Fruit fly (Drosophila melanogaster) whole organism, embryonic: ENCODE measurements around the gene CG31016.

ENCODE experiments used
- Antp ChIP-seq: fragments of 200-800 bp; sonication (Bioruptor generic); optimal IDR thresholded peaks from 3 replicates; lab custom pipeline; 2016; ENCODE audit warnings: missing biosample characterization, missing genetic modification characterization
- Atf6 ChIP-seq: fragments of 200-800 bp; sonication (Bioruptor generic); IDR thresholded peaks from 2 replicates; pipeline ENCODE4 v1.3.6; 2022; ENCODE audit warnings: missing biosample characterization, missing genetic modification characterization
- B-H1 ChIP-seq: fragments of 200-800 bp; sonication (Bioruptor generic); IDR thresholded peaks from 3 replicates; pipeline ENCODE4 v1.3.6; 2022; ENCODE audit warnings: missing biosample characterization, missing genetic modification characterization
- CG10321 ChIP-seq: fragments of 200-800 bp; sonication (Bioruptor generic); IDR thresholded peaks from 2 replicates; pipeline ENCODE4 v1.3.6; 2022; ENCODE audit warnings: missing biosample characterization, missing genetic modification characterization
- CG11085 ChIP-seq: fragments of 200-800 bp; sonication (Bioruptor generic); IDR thresholded peaks from 2 replicates; pipeline ENCODE4 v1.3.6; 2022; ENCODE audit warnings: missing biosample characterization, missing genetic modification characterization
- CG11560 ChIP-seq: fragments of 200-800 bp; sonication (Bioruptor generic); IDR thresholded peaks from 3 replicates; pipeline ENCODE4 v1.3.6; 2022; ENCODE audit warnings: missing biosample characterization, missing genetic modification characterization
- CG12155 ChIP-seq: fragments of 200-800 bp; sonication (Bioruptor generic); optimal IDR thresholded peaks from 3 replicates; lab custom pipeline; 2016; ENCODE audit warnings: missing biosample characterization, missing genetic modification characterization
- CG12391 ChIP-seq: fragments of 200-800 bp; sonication (Bioruptor generic); optimal IDR thresholded peaks from 3 replicates; lab custom pipeline; 2018; ENCODE audit warnings: missing biosample characterization, mild to moderate bottlenecking, missing genetic modification characterization, moderate library complexity
- CG15479 ChIP-seq: fragments of 200-800 bp; sonication (Bioruptor generic); optimal IDR thresholded peaks from 3 replicates; lab custom pipeline; 2019; ENCODE audit warnings: missing biosample characterization, mild to moderate bottlenecking, missing genetic modification characterization, moderate library complexity
- CG17568 ChIP-seq: fragments of 200-800 bp; sonication (Bioruptor generic); optimal IDR thresholded peaks from 2 replicates; lab custom pipeline; 2018; ENCODE audit warnings: missing biosample characterization, mild to moderate bottlenecking, missing genetic modification characterization, moderate library complexity
- CG17912 ChIP-seq: fragments of 200-800 bp; sonication (Bioruptor generic); optimal IDR thresholded peaks from 2 replicates; lab custom pipeline; 2018; ENCODE audit warnings: missing biosample characterization, mild to moderate bottlenecking, missing genetic modification characterization
- CG1832 ChIP-seq: fragments of 200-800 bp; sonication (Bioruptor generic); optimal IDR thresholded peaks from 2 replicates; lab custom pipeline; 2017; ENCODE audit warnings: missing biosample characterization, mild to moderate bottlenecking, missing genetic modification characterization, inconsistent platforms
- CG18476 ChIP-seq: fragments of 200-800 bp; sonication (Bioruptor generic); optimal IDR thresholded peaks from 2 replicates; lab custom pipeline; 2016; ENCODE audit warnings: missing biosample characterization, mild to moderate bottlenecking, missing genetic modification characterization
- CG30403 ChIP-seq: fragments of 200-800 bp; sonication (Bioruptor generic); optimal IDR thresholded peaks from 3 replicates; lab custom pipeline; 2016; ENCODE audit warnings: missing biosample characterization, missing genetic modification characterization
- CG4617 ChIP-seq: fragments of 200-800 bp; sonication (Bioruptor generic); optimal IDR thresholded peaks from 3 replicates; lab custom pipeline; 2016; ENCODE audit warnings: missing biosample characterization, missing genetic modification characterization, borderline replicate concordance
- CG6683 ChIP-seq: fragments of 200-800 bp; sonication (Bioruptor generic); optimal IDR thresholded peaks from 2 replicates; lab custom pipeline; 2017; ENCODE audit warnings: missing biosample characterization, mild to moderate bottlenecking, missing genetic modification characterization, missing genetic modification reagents
- CG6765 ChIP-seq: fragments of 200-800 bp; sonication (Bioruptor generic); optimal IDR thresholded peaks from 3 replicates; lab custom pipeline; 2017; ENCODE audit warnings: missing biosample characterization, mild to moderate bottlenecking, missing genetic modification characterization
- CG7839 ChIP-seq: fragments of 200-800 bp; sonication (Bioruptor generic); optimal IDR thresholded peaks from 3 replicates; lab custom pipeline; 2018; ENCODE audit warnings: missing biosample characterization, mild to moderate bottlenecking, missing genetic modification characterization, moderate library complexity
- CG8924 ChIP-seq: fragments of 200-800 bp; optimal IDR thresholded peaks from 3 replicates; lab custom pipeline; 2019; ENCODE audit warnings: missing biosample characterization, mild to moderate bottlenecking, missing genetic modification characterization, moderate library complexity
- CHES-1-like ChIP-seq: fragments of 200-800 bp; sonication (Bioruptor generic); optimal IDR thresholded peaks from 2 replicates; lab custom pipeline; 2016; ENCODE audit warnings: missing biosample characterization, missing genetic modification characterization
- Camta ChIP-seq: fragments of 200-800 bp; sonication (Bioruptor generic); optimal IDR thresholded peaks from 2 replicates; lab custom pipeline; 2016; ENCODE audit warnings: missing biosample characterization, missing genetic modification characterization
- E2f2 ChIP-seq: fragments of 200-800 bp; sonication (Bioruptor generic); IDR thresholded peaks from 2 replicates; pipeline ENCODE4 v1.3.6; 2022; ENCODE audit warnings: missing biosample characterization, missing genetic modification characterization
- Ets65A ChIP-seq: fragments of 200-800 bp; sonication (Bioruptor generic); peaks from one replicate; lab custom pipeline; 2016; ENCODE audit warnings: missing biosample characterization, missing genetic modification characterization
- Gsc ChIP-seq: fragments of 200-800 bp; sonication (Bioruptor generic); IDR thresholded peaks from 2 replicates; pipeline ENCODE4 v1.3.6; 2022; ENCODE audit warnings: missing biosample characterization, missing genetic modification characterization
- Gug ChIP-seq: fragments of 200-800 bp; sonication (Bioruptor generic); IDR thresholded peaks from 4 replicates; pipeline ENCODE4 v1.3.6; 2022; ENCODE audit warnings: missing biosample characterization, missing genetic modification characterization
- HLH54F ChIP-seq: fragments of 200-800 bp; sonication (Bioruptor generic); optimal IDR thresholded peaks from 3 replicates; lab custom pipeline; 2016; ENCODE audit warnings: missing biosample characterization, missing genetic modification characterization
- Hmr ChIP-seq: fragments of 200-800 bp; sonication (Bioruptor generic); optimal IDR thresholded peaks from 3 replicates; lab custom pipeline; 2017; ENCODE audit warnings: mild to moderate bottlenecking, missing biosample characterization, missing genetic modification reagents, missing genetic modification characterization
- Neu2 ChIP-seq: fragments of 200-800 bp; sonication (Bioruptor generic); optimal IDR thresholded peaks from 3 replicates; lab custom pipeline; 2016; ENCODE audit warnings: missing biosample characterization, missing genetic modification characterization, borderline replicate concordance
- PHDP ChIP-seq: fragments of 200-800 bp; sonication (Bioruptor generic); optimal IDR thresholded peaks from 3 replicates; lab custom pipeline; 2018; ENCODE audit warnings: missing biosample characterization, mild to moderate bottlenecking, missing genetic modification characterization, moderate library complexity
- Rfx ChIP-seq: fragments of 200-800 bp; sonication (Bioruptor generic); IDR thresholded peaks from 2 replicates; pipeline ENCODE4 v1.3.6; 2022; ENCODE audit warnings: missing biosample characterization, missing genetic modification characterization
- Sox100B ChIP-seq: fragments of 200-800 bp; sonication (Bioruptor generic); optimal IDR thresholded peaks from 3 replicates; lab custom pipeline; 2018; ENCODE audit warnings: missing biosample characterization, mild to moderate bottlenecking, missing genetic modification characterization
- Sry-δ ChIP-seq: fragments of 200-800 bp; sonication (Bioruptor generic); optimal IDR thresholded peaks from 2 replicates; lab custom pipeline; 2016; ENCODE audit warnings: missing biosample characterization, missing genetic modification characterization
- Taf1 ChIP-seq: fragments of 200-800 bp; sonication (Bioruptor generic); IDR thresholded peaks from 2 replicates; pipeline ENCODE4 v1.3.6; 2022; ENCODE audit warnings: missing biosample characterization, missing genetic modification characterization
- al ChIP-seq: fragments of 200-800 bp; sonication (Bioruptor generic); IDR thresholded peaks from 2 replicates; pipeline ENCODE4 v1.3.6; 2022; ENCODE audit warnings: missing biosample characterization, missing genetic modification characterization
- bcd ChIP-seq: fragments of 200-800 bp; sonication (Bioruptor generic); optimal IDR thresholded peaks from 2 replicates; lab custom pipeline; 2017; ENCODE audit warnings: missing biosample characterization, mild to moderate bottlenecking, missing genetic modification characterization
- bsh ChIP-seq, 2 experiments: fragments of 200-800 bp; sonication (Bioruptor generic); optimal IDR thresholded peaks; 2 replicates each; lab custom pipeline; 2017 to 2018; ENCODE audit warnings: mild to moderate bottlenecking in 2 of 2, missing biosample characterization in 2 of 2, missing genetic modification characterization in 2 of 2, moderate library complexity in 1 of 2
- crol ChIP-seq: fragments of 200-800 bp; sonication (Bioruptor generic); IDR thresholded peaks from 2 replicates; pipeline ENCODE4 v1.3.6; 2022; ENCODE audit warnings: missing biosample characterization, missing genetic modification characterization
- dm ChIP-seq: fragments of 200-800 bp; sonication (Bioruptor generic); optimal IDR thresholded peaks from 3 replicates; lab custom pipeline; 2016; ENCODE audit warnings: missing biosample characterization, missing genetic modification characterization
- ham ChIP-seq: fragments of 200-800 bp; sonication (Bioruptor generic); IDR thresholded peaks from 2 replicates; pipeline ENCODE4 v1.3.6; 2022; ENCODE audit warnings: missing biosample characterization, missing genetic modification characterization
- mld ChIP-seq: fragments of 200-800 bp; sonication (Bioruptor generic); IDR thresholded peaks from 3 replicates; pipeline ENCODE4 v1.3.6; 2022; ENCODE audit warnings: missing biosample characterization, missing genetic modification characterization; ENCODE audit not compliant: partially characterized antibody
- odd ChIP-seq: fragments of 200-800 bp; sonication (Bioruptor generic); optimal IDR thresholded peaks from 2 replicates; lab custom pipeline; 2017; ENCODE audit warnings: missing biosample characterization, mild to moderate bottlenecking, missing genetic modification characterization
- pfk ChIP-seq: fragments of 200-800 bp; sonication (Bioruptor generic); optimal IDR thresholded peaks from 2 replicates; lab custom pipeline; 2018; ENCODE audit warnings: missing biosample characterization, mild to moderate bottlenecking, missing genetic modification characterization, moderate library complexity
- pnt ChIP-seq: fragments of 200-800 bp; sonication (Bioruptor generic); optimal IDR thresholded peaks from 3 replicates; lab custom pipeline; 2016; ENCODE audit warnings: missing biosample characterization, missing genetic modification characterization
- schlank ChIP-seq: fragments of 200-800 bp; sonication (Bioruptor generic); optimal IDR thresholded peaks from 2 replicates; lab custom pipeline; 2018; ENCODE audit warnings: missing biosample characterization, mild to moderate bottlenecking, missing genetic modification characterization
- tgo ChIP-seq: fragments of 200-800 bp; sonication (Bioruptor generic); IDR thresholded peaks from 3 replicates; pipeline ENCODE4 v1.3.6; 2022; ENCODE audit warnings: missing biosample characterization, missing genetic modification characterization
- tin ChIP-seq: fragments of 200-800 bp; sonication (Bioruptor generic); optimal IDR thresholded peaks from 3 replicates; lab custom pipeline; 2016; ENCODE audit warnings: missing biosample characterization, missing genetic modification characterization
- tx ChIP-seq: fragments of 200-800 bp; sonication (Bioruptor generic); optimal IDR thresholded peaks from 2 replicates; lab custom pipeline; 2016; ENCODE audit warnings: missing biosample characterization, missing genetic modification characterization
- z ChIP-seq: fragments of 200-800 bp; sonication (Bioruptor generic); IDR thresholded peaks from 3 replicates; pipeline ENCODE4 v1.3.6; 2022; ENCODE audit warnings: missing biosample characterization, missing genetic modification characterization
- zen2 ChIP-seq: fragments of 200-800 bp; sonication (Bioruptor generic); IDR thresholded peaks from 3 replicates; pipeline ENCODE4 v1.3.6; 2022; ENCODE audit warnings: missing biosample characterization, missing genetic modification characterization; ENCODE audit not compliant: partially characterized antibody

CG31016 gene

DNA sequence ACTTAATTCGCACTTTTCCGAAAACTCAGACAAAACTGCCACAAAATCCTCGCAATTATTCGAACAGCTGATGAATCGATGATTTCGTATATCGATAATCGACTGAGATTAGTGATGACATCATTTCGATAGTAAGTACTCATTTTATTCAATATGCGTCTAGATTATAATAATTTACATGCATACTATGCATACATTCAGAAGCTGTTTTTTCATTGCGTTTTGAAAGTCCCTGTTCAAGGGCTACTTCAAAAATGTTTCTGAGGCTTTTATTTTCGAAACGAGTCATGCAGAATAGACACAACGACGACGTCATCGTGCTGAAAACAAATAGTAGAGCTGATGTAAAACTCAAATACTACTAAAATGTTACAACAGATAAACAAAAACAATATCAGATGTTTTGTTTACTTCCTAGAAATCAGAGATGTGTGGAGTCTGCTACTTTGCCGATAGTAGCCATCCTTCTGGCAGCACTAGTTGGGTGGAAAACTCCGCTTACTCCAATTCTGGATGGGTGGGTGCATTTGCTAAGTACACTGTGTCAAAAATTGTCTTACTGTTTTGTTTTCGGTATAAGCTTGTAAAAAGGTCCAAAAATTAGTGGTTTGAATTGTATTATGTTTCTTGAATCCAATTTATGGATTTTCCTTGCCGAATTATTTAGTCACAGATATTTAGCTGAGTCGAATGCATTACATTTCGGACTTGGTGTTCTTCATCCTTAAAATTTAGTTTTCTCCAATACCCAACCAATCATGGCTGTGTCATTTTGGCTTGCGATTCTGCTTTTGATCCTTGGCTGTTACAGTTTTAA lies 4.3 kb upstream of the CG31016 start, which contains the start of the genes CG2246 and CG31021 (continued):
- TF ChIP-seq Camta (peak; percentile 15), CG6765 (GFP tag; lab: Kevin White, UChicago) (no peak), tin (GFP tag; lab: Kevin White, UChicago) (peak; percentile 58), schlank (no peak), CG12155 (GFP tag; lab: Kevin White, UChicago) (peak; percentile 22), zen2 (GFP tag; lab: Robert Waterston, UW) (0 out of 3 replicates have a peak, but pooled peaks have one; percentile 46), pnt (GFP tag; lab: Kevin White, UChicago) (peak; percentile 66), HLH54F (GFP tag; lab: Kevin White, UChicago) (peak; percentile 72), CG7839 (tag; lab: Kevin White, UChicago) (peak; percentile 47), Sox100B (GFP tag; lab: Kevin White, UChicago) (peak; percentile 32), CG30403 (GFP tag; lab: Kevin White, UChicago) (peak; percentile 78), pfk (GFP tag; lab: Kevin White, UChicago) (no peak), Antp (peak; percentile 73), Gsc (GFP tag; lab: Robert Waterston, UW) (no peak), dm (GFP tag; lab: Kevin White, UChicago) (peak; percentile 60), E2f2 (GFP tag; lab: Robert Waterston, UW) (peak; percentile 40; the same call in 1 of the 2 replicates), mld (0 out of 3 replicates have a peak, but pooled peaks have one; percentile 60), CG15479 (no peak), Atf6 (no peak), bcd (GFP tag; lab: Kevin White, UChicago) (peak; percentile 60), tx (GFP tag; lab: Kevin White, UChicago) (peak; percentile 65), CG12391 (tag; lab: Kevin White, UChicago) (peak; percentile 75), crol (GFP tag; lab: Robert Waterston, UW) (no peak), CHES-1-like (GFP tag; lab: Kevin White, UChicago) (peak; percentile 64), Neu2 (GFP tag; lab: Kevin White, UChicago) (no peak), CG17568 (GFP tag; lab: Kevin White, UChicago) (no peak), z (GFP tag; lab: Robert Waterston, UW) (no peak), CG17912 (GFP tag; lab: Kevin White, UChicago) (no peak), odd (GFP tag; lab: Kevin White, UChicago) (no peak), CG4617 (GFP tag; lab: Kevin White, UChicago) (peak; percentile 54), CG10321 (no peak), CG8924 (peak; percentile 71), Taf1 (GFP tag; lab: Robert Waterston, UW) (0 out of 2 replicates have a peak, but pooled peaks have one; percentile 7), al (peak; percentile 43; the same call in 1 of the 2 replicates), Hmr (GFP tag; lab: Kevin White, UChicago) (peak; percentile 83), CG11560 (tag; lab: Robert Waterston, UW) (peak; percentile 80; the same call in 1 of the 3 replicates), Sry-δ (GFP tag; lab: Kevin White, UChicago) (peak; percentile 99), PHDP (tag; lab: Kevin White, UChicago) (no peak), ham (GFP tag; lab: Robert Waterston, UW) (no peak), Ets65A (peak; percentile 99), CG1832 (no peak), CG18476 (GFP tag; lab: Kevin White, UChicago) (peak; percentile 2), tgo (GFP tag; lab: Robert Waterston, UW) (peak; percentile 41), Gug (GFP tag; lab: Robert Waterston, UW) (peak; percentile 72; the same call in 3 of the 4 replicates), bsh (GFP tag; optimal IDR thresholded peaks at IDR 0.05; lab: Kevin White, UChicago) (peak in 1 of 2 experiments; percentile 4), B-H1 (GFP tag; lab: Robert Waterston, UW) (no peak), Rfx (peak; percentile 84), CG11085 (GFP tag; lab: Robert Waterston, UW) (peak; percentile 66), CG6683 (GFP tag; lab: Kevin White, UChicago) (no peak)
